Fruit fly (Drosophila melanogaster) whole organism, embryonic: ENCODE results near the gene nonC.

ENCODE experiments used
- Bteb2 ChIP-seq: fragments of 200-800 bp; sonication (Bioruptor generic); optimal IDR thresholded peaks from 2 replicates; lab custom pipeline; 2016; ENCODE audit warnings: missing biosample characterization, missing genetic modification characterization
- CG13123 ChIP-seq: fragments of 200-800 bp; sonication (Bioruptor generic); optimal IDR thresholded peaks from 2 replicates; lab custom pipeline; 2016; ENCODE audit warnings: missing biosample characterization, missing genetic modification characterization
- CG14965 ChIP-seq: fragments of 200-800 bp; sonication (Bioruptor generic); optimal IDR thresholded peaks from 2 replicates; lab custom pipeline; 2016; ENCODE audit warnings: missing biosample characterization, missing genetic modification characterization, borderline replicate concordance
- CG15514 ChIP-seq: fragments of 200-800 bp; sonication (Bioruptor generic); optimal IDR thresholded peaks from 3 replicates; lab custom pipeline; 2017; ENCODE audit warnings: missing biosample characterization, missing genetic modification characterization, mild to moderate bottlenecking, moderate library complexity, missing genetic modification reagents
- CG17328 ChIP-seq: fragments of 200-800 bp; sonication (Bioruptor generic); IDR thresholded peaks from 2 replicates; pipeline ENCODE4 v1.3.6; 2022; ENCODE audit warnings: missing biosample characterization, missing genetic modification characterization
- CG17385 ChIP-seq: fragments of 200-800 bp; sonication (Bioruptor generic); optimal IDR thresholded peaks from 3 replicates; lab custom pipeline; 2018; ENCODE audit warnings: missing biosample characterization, mild to moderate bottlenecking, missing genetic modification characterization
- CG17802 ChIP-seq: fragments of 200-800 bp; sonication (Bioruptor generic); optimal IDR thresholded peaks from 2 replicates; lab custom pipeline; 2018; ENCODE audit warnings: missing biosample characterization, mild to moderate bottlenecking, missing genetic modification characterization, moderate library complexity
- CG18599 ChIP-seq: fragments of 200-800 bp; sonication (Bioruptor generic); optimal IDR thresholded peaks from 3 replicates; lab custom pipeline; 2017; ENCODE audit warnings: missing biosample characterization, missing genetic modification characterization, mild to moderate bottlenecking, moderate library complexity, missing genetic modification reagents
- CG2120 ChIP-seq: fragments of 200-800 bp; sonication (Bioruptor generic); optimal IDR thresholded peaks from 3 replicates; lab custom pipeline; 2016; ENCODE audit warnings: missing biosample characterization, missing genetic modification characterization
- CG2875 ChIP-seq: fragments of 200-800 bp; sonication (Bioruptor generic); optimal IDR thresholded peaks from 2 replicates; lab custom pipeline; 2017; ENCODE audit warnings: missing biosample characterization, mild to moderate bottlenecking, missing genetic modification characterization, missing genetic modification reagents
- CG4854 ChIP-seq: fragments of 200-800 bp; sonication (Bioruptor generic); optimal IDR thresholded peaks from 2 replicates; lab custom pipeline; 2016; ENCODE audit warnings: missing biosample characterization, missing genetic modification characterization, inconsistent platforms
- CG7928 ChIP-seq: fragments of 200-800 bp; sonication (Bioruptor generic); optimal IDR thresholded peaks from 2 replicates; lab custom pipeline; 2017; ENCODE audit warnings: missing biosample characterization, mild to moderate bottlenecking, missing genetic modification characterization
- CG7963 ChIP-seq: fragments of 200-800 bp; sonication (Bioruptor generic); IDR thresholded peaks from 3 replicates; pipeline ENCODE4 v1.3.6; 2022; ENCODE audit warnings: missing biosample characterization, missing genetic modification characterization; ENCODE audit not compliant: partially characterized antibody
- CoRest ChIP-seq: fragments of 200-800 bp; sonication (Bioruptor generic); optimal IDR thresholded peaks from 3 replicates; lab custom pipeline; 2018; ENCODE audit warnings: missing biosample characterization, mild to moderate bottlenecking, missing genetic modification characterization, moderate library complexity
- Dfd ChIP-seq, 2 experiments: fragments of >200 bp; optimal IDR thresholded peaks; 2 replicates each; lab custom pipeline; 2017; ENCODE audit warnings: missing biosample characterization in 2 of 2, missing genetic modification characterization in 2 of 2
- HLH4C ChIP-seq: fragments of 200-800 bp; sonication (Bioruptor generic); IDR thresholded peaks from 3 replicates; pipeline ENCODE4 v1.3.6; 2022; ENCODE audit warnings: missing biosample characterization, missing genetic modification characterization; ENCODE audit not compliant: partially characterized antibody
- HLH54F ChIP-seq: fragments of 200-800 bp; sonication (Bioruptor generic); optimal IDR thresholded peaks from 3 replicates; lab custom pipeline; 2016; ENCODE audit warnings: missing biosample characterization, missing genetic modification characterization
- Lim3 ChIP-seq: fragments of 200-800 bp; sonication (Bioruptor generic); IDR thresholded peaks from 2 replicates; pipeline ENCODE4 v1.3.6; 2022; ENCODE audit warnings: missing biosample characterization, missing genetic modification characterization
- Med ChIP-seq: fragments of 200-800 bp; sonication (Bioruptor generic); peaks from one replicate; lab custom pipeline; 2016; ENCODE audit warnings: missing biosample characterization, missing genetic modification characterization, mild to moderate bottlenecking, inconsistent platforms, moderate library complexity
- NFAT ChIP-seq: fragments of 200-800 bp; sonication (Bioruptor generic); IDR thresholded peaks from 2 replicates; pipeline ENCODE4 v1.3.6; 2022; ENCODE audit warnings: missing biosample characterization, missing genetic modification characterization
- NK7.1 ChIP-seq: fragments of 200-800 bp; sonication (Bioruptor generic); optimal IDR thresholded peaks from 3 replicates; lab custom pipeline; 2016; ENCODE audit warnings: missing biosample characterization, missing genetic modification characterization
- Ravus ChIP-seq: fragments of 200-800 bp; sonication (Bioruptor generic); IDR thresholded peaks from 2 replicates; pipeline ENCODE4 v1.3.6; 2022; ENCODE audit warnings: missing biosample characterization, missing genetic modification characterization
- Spps ChIP-seq: fragments of 200-800 bp; sonication (Bioruptor generic); optimal IDR thresholded peaks from 2 replicates; lab custom pipeline; 2018; ENCODE audit warnings: missing biosample characterization, mild to moderate bottlenecking, missing genetic modification characterization
- TFAM ChIP-seq: fragments of 200-800 bp; sonication (Bioruptor generic); optimal IDR thresholded peaks from 2 replicates; lab custom pipeline; 2017; ENCODE audit warnings: missing biosample characterization, missing genetic modification characterization, inconsistent platforms
- Tbp ChIP-seq: fragments of >200 bp; optimal IDR thresholded peaks from 2 replicates; lab custom pipeline; 2018; ENCODE audit warnings: missing biosample characterization, missing genetic modification characterization
- aop ChIP-seq: fragments of 200-800 bp; sonication (Bioruptor generic); IDR thresholded peaks from 2 replicates; pipeline ENCODE4 v1.3.6; 2022; ENCODE audit warnings: missing biosample characterization, missing genetic modification characterization
- bigmax ChIP-seq: fragments of 200-800 bp; sonication (Bioruptor generic); optimal IDR thresholded peaks from 2 replicates; lab custom pipeline; 2018; ENCODE audit warnings: missing biosample characterization, mild to moderate bottlenecking, missing genetic modification characterization
- crol ChIP-seq: fragments of 200-800 bp; sonication (Bioruptor generic); IDR thresholded peaks from 2 replicates; pipeline ENCODE4 v1.3.6; 2022; ENCODE audit warnings: missing biosample characterization, missing genetic modification characterization
- dpn ChIP-seq, 2 experiments: fragments of 200-800 bp; sonication (Bioruptor generic); optimal IDR thresholded peaks; 3 replicates each; lab custom pipeline; 2016; ENCODE audit warnings: missing biosample characterization in 2 of 2, missing genetic modification characterization in 2 of 2
- esg ChIP-seq: fragments of 200-800 bp; sonication (Bioruptor generic); conservative IDR thresholded peaks from 2 replicates; pipeline ENCODE4 v1.3.6; 2022; ENCODE audit warnings: missing biosample characterization, missing genetic modification characterization
- ftz-f1 ChIP-seq: fragments of 200-800 bp; sonication (Bioruptor generic); optimal IDR thresholded peaks from 2 replicates; lab custom pipeline; 2016; ENCODE audit warnings: missing biosample characterization, missing genetic modification characterization
- grau ChIP-seq: fragments of 200-800 bp; optimal IDR thresholded peaks from 3 replicates; lab custom pipeline; 2019; ENCODE audit warnings: missing biosample characterization, mild to moderate bottlenecking, missing genetic modification characterization, moderate library complexity
- hkb ChIP-seq, 2 experiments: fragments of 200-800 bp in 1 of 2; fragments of >200 bp in 1 of 2; sonication (Bioruptor generic) in 1 of 2; IDR thresholded peaks in 1 of 2; optimal IDR thresholded peaks in 1 of 2; 2 replicates each; pipeline versions ENCODE4 v1.3.6 to Lab custom; 2017 to 2022; ENCODE audit warnings: missing biosample characterization in 1 of 2, missing genetic modification characterization in 1 of 2
- kah ChIP-seq: fragments of 200-800 bp; sonication (Bioruptor generic); optimal IDR thresholded peaks from 2 replicates; lab custom pipeline; 2018; ENCODE audit warnings: missing biosample characterization, mild to moderate bottlenecking, missing genetic modification characterization
- ken ChIP-seq: fragments of 200-800 bp; sonication (Bioruptor generic); IDR thresholded peaks from 3 replicates; pipeline ENCODE4 v1.3.6; 2022; ENCODE audit warnings: missing biosample characterization, missing genetic modification characterization
- lilli ChIP-seq: fragments of 200-800 bp; sonication (Bioruptor generic); optimal IDR thresholded peaks from 3 replicates; lab custom pipeline; 2016; ENCODE audit warnings: missing biosample characterization, missing genetic modification characterization
- lov ChIP-seq, 2 experiments: fragments of 200-800 bp in 1 of 2; fragments of >200 bp in 1 of 2; sonication (Bioruptor generic) in 1 of 2; IDR thresholded peaks in 1 of 2; optimal IDR thresholded peaks in 1 of 2; 2 replicates in 1 of 2; 3 replicates in 1 of 2; pipeline versions ENCODE4 v1.3.6 to Lab custom; 2017 to 2022; ENCODE audit warnings: missing biosample characterization in 1 of 2, missing genetic modification characterization in 1 of 2
- org-1 ChIP-seq: fragments of 200-800 bp; sonication (Bioruptor generic); optimal IDR thresholded peaks from 2 replicates; lab custom pipeline; 2017; ENCODE audit warnings: missing biosample characterization, missing genetic modification characterization
- pan ChIP-seq, 4 experiments: fragments of >200 bp in 3 of 4; fragments of 200-800 bp in 1 of 4; sonication (Bioruptor generic) in 1 of 4; optimal IDR thresholded peaks in 3 of 4; IDR thresholded peaks in 1 of 4; 2 replicates each; pipeline versions ENCODE4 v1.3.6 to Lab custom; 2017 to 2022; ENCODE audit warnings: missing biosample characterization in 2 of 4, missing genetic modification characterization in 2 of 4, mixed read lengths in 1 of 4
- pita ChIP-seq: fragments of 200-800 bp; sonication (Bioruptor generic); optimal IDR thresholded peaks from 2 replicates; lab custom pipeline; 2017; ENCODE audit warnings: missing biosample characterization, mild to moderate bottlenecking, missing genetic modification characterization
- pzg ChIP-seq: fragments of 200-800 bp; sonication (Bioruptor generic); optimal IDR thresholded peaks from 3 replicates; lab custom pipeline; 2018; ENCODE audit warnings: missing biosample characterization, mild to moderate bottlenecking, missing genetic modification characterization, moderate library complexity
- sd ChIP-seq: fragments of 200-800 bp; sonication (Bioruptor generic); optimal IDR thresholded peaks from 3 replicates; lab custom pipeline; 2018; ENCODE audit warnings: missing biosample characterization, mild to moderate bottlenecking, missing genetic modification characterization, moderate library complexity
- sima ChIP-seq: fragments of 200-800 bp; sonication (Bioruptor generic); optimal IDR thresholded peaks from 2 replicates; lab custom pipeline; 2016; ENCODE audit warnings: missing biosample characterization, missing genetic modification characterization
- slp2 ChIP-seq: fragments of 200-800 bp; sonication (Bioruptor generic); optimal IDR thresholded peaks from 2 replicates; lab custom pipeline; 2016; ENCODE audit warnings: missing biosample characterization, missing genetic modification characterization
- sr ChIP-seq: fragments of 200-800 bp; sonication (Bioruptor generic); IDR thresholded peaks from 3 replicates; pipeline ENCODE4 v1.3.6; 2022; ENCODE audit warnings: missing biosample characterization, missing genetic modification characterization
- twi ChIP-seq: fragments of 200-800 bp; optimal IDR thresholded peaks from 2 replicates; lab custom pipeline; 2019; ENCODE audit warnings: missing biosample characterization, mild to moderate bottlenecking, missing genetic modification characterization, moderate library complexity
- vfl ChIP-seq: fragments of 200-800 bp; sonication (Bioruptor generic); optimal IDR thresholded peaks from 2 replicates; lab custom pipeline; 2016; ENCODE audit warnings: missing biosample characterization, missing genetic modification characterization
- yki ChIP-seq: fragments of >200 bp; optimal IDR thresholded peaks from 3 replicates; lab custom pipeline; 2018

The nonC gene

DNA sequence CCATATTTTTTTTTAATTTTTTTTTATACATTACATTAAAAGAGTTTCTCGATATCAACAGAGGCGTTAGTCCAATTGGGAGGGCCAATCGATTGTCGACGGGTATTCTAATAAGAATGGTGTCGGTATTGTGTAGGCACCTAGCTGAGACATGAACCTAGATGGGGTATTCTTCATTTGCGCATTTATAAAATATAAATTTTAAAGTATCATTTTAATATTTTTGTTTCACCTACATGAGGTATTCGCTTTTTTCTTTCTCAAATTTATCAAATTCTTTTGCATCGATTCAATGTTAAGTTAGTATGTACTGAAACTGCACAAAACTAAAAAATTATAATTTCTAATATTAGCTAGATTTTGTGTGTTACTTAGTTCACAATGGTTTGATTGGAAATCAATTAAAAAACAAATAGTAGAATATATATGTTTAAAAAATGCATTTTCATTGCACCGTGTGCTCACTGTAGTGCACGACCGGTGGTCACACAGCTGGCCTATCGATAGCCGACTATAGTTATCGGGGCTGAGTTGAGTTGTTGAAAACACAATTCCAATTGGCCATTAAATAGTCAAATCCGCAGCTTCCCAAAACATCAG is 19.6 kb downstream of the nonC start, which contains the start of the genes CG14435 and Tmf (continued):
- TF ChIP-seq CG17802 (tag; lab: Kevin White, UChicago) (peak; percentile 58), CG2120 (GFP tag; lab: Kevin White, UChicago) (peak; percentile 87), CG2875 (GFP tag; lab: Kevin White, UChicago) (peak; percentile 60), kah (GFP tag; lab: Kevin White, UChicago) (peak; percentile 59), sima (GFP tag; lab: Kevin White, UChicago) (no peak), ftz-f1 (GFP tag; lab: Kevin White, UChicago) (no peak), NFAT (GFP tag; lab: Robert Waterston, UW) (peak; percentile 90), lilli (GFP tag; lab: Kevin White, UChicago) (peak; percentile 82), CG15514 (GFP tag; lab: Kevin White, UChicago) (peak; percentile 73), Lim3 (GFP tag; lab: Robert Waterston, UW) (peak; percentile 69; the same call in 1 of the 2 replicates), lov (optimal IDR thresholded peaks at IDR 0.05; lab: Kevin White, UChicago) (no peak), lov (GFP tag; IDR thresholded peaks at IDR 0.05; lab: Robert Waterston, UW) (peak; percentile 73; the same call in 2 of the 3 replicates), CG18599 (GFP tag; lab: Kevin White, UChicago) (peak; percentile 82), dpn (GFP tag; optimal IDR thresholded peaks at IDR 0.05; lab: Kevin White, UChicago) (peak; percentile 62 to 81), crol (GFP tag; lab: Robert Waterston, UW) (0 out of 2 replicates have a peak, but pooled peaks have one; percentile 29), Ravus (GFP tag; lab: Robert Waterston, UW) (peak; percentile 45), ken (GFP tag; lab: Robert Waterston, UW) (peak; percentile 85), vfl (GFP tag; lab: Kevin White, UChicago) (peak; percentile 39), slp2 (GFP tag; lab: Kevin White, UChicago) (peak; percentile 40), yki (lab: Kevin White, UChicago) (no peak), pita (GFP tag; lab: Kevin White, UChicago) (peak; percentile 47), twi (tag; lab: Kevin White, UChicago) (peak; percentile 75), pzg (GFP tag; lab: Kevin White, UChicago) (peak; percentile 46), CG7928 (peak; percentile 62), CG13123 (GFP tag; lab: Kevin White, UChicago) (peak; percentile 62), sr (GFP tag; lab: Robert Waterston, UW) (0 out of 3 replicates have a peak, but pooled peaks have one; percentile 41), CoRest (tag; lab: Kevin White, UChicago) (peak; percentile 93), TFAM (GFP tag; lab: Kevin White, UChicago) (no peak), CG17328 (peak; percentile 81), NK7.1 (GFP tag; lab: Kevin White, UChicago) (peak; percentile 2), bigmax (GFP tag; lab: Kevin White, UChicago) (no peak), Dfd (GFP tag; optimal IDR thresholded peaks at IDR 0.05; lab: Kevin White, UChicago) (no peak), CG7963 (GFP tag; lab: Robert Waterston, UW) (no peak; the same call in 2 of the 3 replicates), pan (optimal IDR thresholded peaks at IDR 0.05; lab: Kevin White, UChicago) (no peak), pan (GFP tag; optimal IDR thresholded peaks at IDR 0.05 in 1 of 2, IDR thresholded peaks at IDR 0.05 in 1 of 2) (peak in 1 of 2 experiments; percentile 82), CG17385 (GFP tag; lab: Kevin White, UChicago) (peak; percentile 74), CG14965 (GFP tag; lab: Kevin White, UChicago) (no peak), HLH4C (peak; percentile 56; the same call in 1 of the 3 replicates), aop (GFP tag; lab: Robert Waterston, UW) (0 out of 2 replicates have a peak, but pooled peaks have one; percentile 47), hkb (optimal IDR thresholded peaks at IDR 0.05; lab: Kevin White, UChicago) (no peak), hkb (GFP tag; IDR thresholded peaks at IDR 0.05; lab: Robert Waterston, UW) (peak; percentile 82), grau (tag; lab: Kevin White, UChicago) (peak; percentile 98), HLH54F (GFP tag; lab: Kevin White, UChicago) (peak; percentile 59), sd (tag; lab: Kevin White, UChicago) (no peak), Tbp (GFP tag; lab: Kevin White, UChicago) (no peak), Med (GFP tag; lab: Kevin White, UChicago) (peak; percentile 86), org-1 (GFP tag; lab: Kevin White, UChicago) (peak; percentile 53), CG4854 (peak; percentile 34), esg (peak; percentile 85), Bteb2 (GFP tag; lab: Kevin White, UChicago) (peak; percentile 27), Spps (tag; lab: Kevin White, UChicago) (peak; percentile 42)
